Worm (Caenorhabditis elegans): ENCODE measurements around the gene fbxb-51.

DNA sequence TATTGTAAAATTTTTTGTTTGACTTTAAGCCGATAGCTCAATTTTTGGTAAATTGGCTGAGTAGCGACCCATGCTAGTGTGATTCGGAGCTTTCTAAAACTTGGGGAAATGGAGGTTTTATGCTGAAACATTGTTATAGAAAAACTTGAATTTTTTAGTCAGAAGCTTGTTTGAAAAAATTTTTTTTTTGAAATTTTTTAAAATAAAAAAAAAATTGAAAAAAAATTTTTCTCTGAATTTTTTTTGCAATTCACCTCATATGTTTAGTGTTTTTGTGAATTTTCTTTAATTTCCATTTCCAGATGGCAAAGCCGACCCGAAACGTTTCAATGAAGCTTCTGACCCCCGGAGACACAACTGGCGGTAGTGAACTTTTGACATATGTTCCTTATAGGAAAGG, 21.5 kb upstream of the fbxb-51 start, which contains the start of gene Y51H7BR.4:
- TF ChIP-seq ztf-11 (tag; optimal IDR thresholded peaks at IDR 0.05) (no peak), lsy-2 (tag; optimal IDR thresholded peaks at IDR 0.05) (no peak), flh-1 (GFP tag; optimal IDR thresholded peaks at IDR 0.05) (no peak)
